Fruit fly (Drosophila melanogaster): ENCODE data around the gene CG5866.

CG5866 gene

dm6 chr3R:17386168-17386819 is 29.2 kb upstream of the CG5866 start (continued):
- TF ChIP-seq nerfin-2 (GFP tag; IDR thresholded peaks at IDR 0.05; ENCODE audit: partially characterized antibody) (no peak), CG10565 (GFP tag; optimal IDR thresholded peaks at IDR 0.05) (no peak), Atf-2 (GFP tag; optimal IDR thresholded peaks at IDR 0.05) (no peak), slbo (GFP tag; IDR thresholded peaks at IDR 0.05) (peak; percentile 59), CG12299 (tag; optimal IDR thresholded peaks at IDR 0.05) (no peak), fu2 (GFP tag; optimal IDR thresholded peaks at IDR 0.05) (no peak), CG11696 (GFP tag; IDR thresholded peaks at IDR 0.05) (no peak), Med (GFP tag) (peak; percentile 90), CG17186 (GFP tag; optimal IDR thresholded peaks at IDR 0.05) (peak; percentile 22), CG12104 (GFP tag; optimal IDR thresholded peaks at IDR 0.05) (peak; percentile 29), HLH4C (GFP tag; IDR thresholded peaks at IDR 0.05; ENCODE audit: partially characterized antibody) (no peak), mld (GFP tag; IDR thresholded peaks at IDR 0.05; ENCODE audit: partially characterized antibody) (no peak), chn (GFP tag; optimal IDR thresholded peaks at IDR 0.05) (peak; percentile 59), CG2199 (GFP tag; IDR thresholded peaks at IDR 0.05) (peak; percentile 43; the same call in 1 of the 3 replicates), nom (GFP tag; optimal IDR thresholded peaks at IDR 0.05) (peak; percentile 29), Usf (GFP tag; optimal IDR thresholded peaks at IDR 0.05) (peak; percentile 18), CG3838 (GFP tag; optimal IDR thresholded peaks at IDR 0.05) (no peak), crc (GFP tag; optimal IDR thresholded peaks at IDR 0.05) (no peak), CG6689 (GFP tag; IDR thresholded peaks at IDR 0.05) (peak; percentile 74), CG30403 (GFP tag; optimal IDR thresholded peaks at IDR 0.05) (peak; percentile 65), hth (optimal IDR thresholded peaks at IDR 0.05) (no peak), CG32767 (GFP tag; IDR thresholded peaks at IDR 0.05) (peak; percentile 63; the same call in 1 of the 2 replicates), CG32772 (GFP tag; IDR thresholded peaks at IDR 0.05) (peak; percentile 69), CG4282 (GFP tag; optimal IDR thresholded peaks at IDR 0.05) (no peak), B-H2 (GFP tag; optimal IDR thresholded peaks at IDR 0.05) (no peak), D (optimal IDR thresholded peaks at IDR 0.05) (no peak), D (GFP tag; optimal IDR thresholded peaks at IDR 0.05) (peak; percentile 75), sim (GFP tag; IDR thresholded peaks at IDR 0.05) (peak; percentile 62), ewg (GFP tag; optimal IDR thresholded peaks at IDR 0.05) (peak; percentile 64), CG2712 (tag; optimal IDR thresholded peaks at IDR 0.05) (peak; percentile 82), CG10321 (GFP tag; IDR thresholded peaks at IDR 0.05) (no peak), br (optimal IDR thresholded peaks at IDR 0.05) (no peak), zfh1 (GFP tag; IDR thresholded peaks at IDR 0.05) (peak; percentile 85), CG9609 (GFP tag; optimal IDR thresholded peaks at IDR 0.05) (peak; percentile 38), CG31388 (GFP tag; optimal IDR thresholded peaks at IDR 0.05) (no peak), Doc3 (GFP tag; IDR thresholded peaks at IDR 0.05; ENCODE audit: partially characterized antibody) (no peak), CG7556 (GFP tag; optimal IDR thresholded peaks at IDR 0.05) (peak; percentile 58), CG7357 (GFP tag; IDR thresholded peaks at IDR 0.05) (peak; percentile 57; the same call in 1 of the 3 replicates), peb (GFP tag; IDR thresholded peaks at IDR 0.05) (peak; percentile 44; the same call in 1 of the 2 replicates), abd-A (tag; optimal IDR thresholded peaks at IDR 0.05) (no peak), kay (GFP tag; optimal IDR thresholded peaks at IDR 0.05) (no peak), ara (GFP tag; IDR thresholded peaks at IDR 0.05) (peak; percentile 85), CG8924 (tag; optimal IDR thresholded peaks at IDR 0.05) (peak; percentile 62), CG13624 (GFP tag; optimal IDR thresholded peaks at IDR 0.05) (no peak), Dad (GFP tag; optimal IDR thresholded peaks at IDR 0.05) (peak; percentile 17), ase (GFP tag; IDR thresholded peaks at IDR 0.05) (0 out of 3 replicates have a peak, but pooled peaks have one; percentile 45), CG6175 (GFP tag; IDR thresholded peaks at IDR 0.05) (no peak), cato (GFP tag; optimal IDR thresholded peaks at IDR 0.05; ENCODE audit: borderline replicate concordance) (no peak), vnd (GFP tag; IDR thresholded peaks at IDR 0.05; ENCODE audit: partially characterized antibody) (no peak), NFAT (GFP tag; IDR thresholded peaks at IDR 0.05) (no peak), ttk (GFP tag; IDR thresholded peaks at IDR 0.05) (peak; percentile 72), lbe (GFP tag; optimal IDR thresholded peaks at IDR 0.05) (peak; percentile 57)
